Worm (Caenorhabditis elegans) whole organism, late embryonic: ENCODE measurements around the gene F29A7.4.

Experiments
- C08G9.2 ChIP-seq: sonication (generic microtip); optimal IDR thresholded peaks from 2 replicates; lab custom pipeline; 2016; ENCODE audit warnings: mild to moderate bottlenecking, missing genetic modification characterization, moderate library complexity, missing compliant biosample characterization
- C38D4.7 ChIP-seq: fragments of 200-800 bp; sonication (Bioruptor generic); optimal IDR thresholded peaks from 2 replicates; lab custom pipeline; 2018; ENCODE audit warnings: mild to moderate bottlenecking, missing genetic modification characterization, moderate library complexity, missing compliant biosample characterization
- F13H6.1 ChIP-seq: sonication (generic microtip); optimal IDR thresholded peaks from 2 replicates; lab custom pipeline; 2016; ENCODE audit warnings: missing genetic modification characterization, missing compliant biosample characterization
- K02D7.2 ChIP-seq: sonication (generic microtip); optimal IDR thresholded peaks from 2 replicates; lab custom pipeline; 2017; ENCODE audit warnings: mild to moderate bottlenecking, missing genetic modification characterization, missing compliant biosample characterization
- T23F11.4 ChIP-seq: fragments of 200-800 bp; sonication (Bioruptor generic); optimal IDR thresholded peaks from 2 replicates; lab custom pipeline; 2018; ENCODE audit warnings: mild to moderate bottlenecking, missing genetic modification characterization, missing compliant biosample characterization
- Y22D7AL.16 ChIP-seq: sonication (generic microtip); optimal IDR thresholded peaks from 2 replicates; lab custom pipeline; 2016; ENCODE audit warnings: missing genetic modification characterization, missing compliant biosample characterization
- ahr-1 ChIP-seq: sonication (generic microtip); optimal IDR thresholded peaks from 2 replicates; lab custom pipeline; 2016; ENCODE audit warnings: missing genetic modification characterization, missing compliant biosample characterization
- ama-1 ChIP-seq: fragments of 150-350 bp; optimal IDR thresholded peaks from 2 replicates; lab custom pipeline; 2014
- ceh-14 ChIP-seq: sonication (generic microtip); optimal IDR thresholded peaks from 2 replicates; lab custom pipeline; 2016; ENCODE audit warnings: missing genotype, missing genetic modification characterization, missing compliant biosample characterization
- ceh-18 ChIP-seq: sonication (generic microtip); optimal IDR thresholded peaks from 2 replicates; lab custom pipeline; 2016; ENCODE audit warnings: missing genetic modification characterization, missing compliant biosample characterization
- ceh-19 ChIP-seq: fragments of 200-800 bp; sonication (Bioruptor generic); optimal IDR thresholded peaks from 2 replicates; lab custom pipeline; 2018; ENCODE audit warnings: mild to moderate bottlenecking, missing genetic modification characterization, missing compliant biosample characterization
- ceh-2 ChIP-seq: sonication (generic microtip); optimal IDR thresholded peaks from 2 replicates; lab custom pipeline; 2016; ENCODE audit warnings: missing genotype, missing genetic modification characterization, missing compliant biosample characterization
- ceh-24 ChIP-seq: sonication (generic microtip); optimal IDR thresholded peaks from 2 replicates; lab custom pipeline; 2016; ENCODE audit warnings: mild to moderate bottlenecking, missing genetic modification characterization, missing compliant biosample characterization
- ceh-31 ChIP-seq: sonication (generic microtip); optimal IDR thresholded peaks from 2 replicates; lab custom pipeline; 2016; ENCODE audit warnings: missing genetic modification characterization, missing compliant biosample characterization
- ceh-34 ChIP-seq: sonication (generic microtip); optimal IDR thresholded peaks from 2 replicates; lab custom pipeline; 2016; ENCODE audit warnings: mild to moderate bottlenecking, missing genetic modification characterization, missing compliant biosample characterization
- ceh-45 ChIP-seq: fragments of 200-800 bp; sonication (Bioruptor generic); IDR thresholded peaks from 2 replicates; pipeline ENCODE4 v1.3.6; 2022; ENCODE audit warnings: missing genetic modification reagents, missing genetic modification characterization, missing compliant biosample characterization
- ceh-48 ChIP-seq: sonication (generic microtip); optimal IDR thresholded peaks from 2 replicates; lab custom pipeline; 2016; ENCODE audit warnings: missing genetic modification characterization, inconsistent platforms, missing compliant biosample characterization
- che-1 ChIP-seq: sonication (generic microtip); optimal IDR thresholded peaks from 2 replicates; lab custom pipeline; 2016; ENCODE audit warnings: mild to moderate bottlenecking, missing genetic modification characterization, missing compliant biosample characterization
- dmd-4 ChIP-seq: sonication (generic microtip); optimal IDR thresholded peaks from 2 replicates; lab custom pipeline; 2016; ENCODE audit warnings: borderline replicate concordance, missing genetic modification characterization, missing compliant biosample characterization
- dve-1 ChIP-seq: sonication (generic microtip); optimal IDR thresholded peaks from 2 replicates; lab custom pipeline; 2017; ENCODE audit warnings: antibody characterized with exemption, mild to moderate bottlenecking, missing genetic modification characterization, missing compliant biosample characterization
- elt-2 ChIP-seq: sonication (generic microtip); optimal IDR thresholded peaks from 2 replicates; lab custom pipeline; 2016; ENCODE audit warnings: missing genetic modification reagents, missing genetic modification characterization, missing compliant biosample characterization
- ets-4 ChIP-seq: sonication (generic microtip); optimal IDR thresholded peaks from 2 replicates; lab custom pipeline; 2016; ENCODE audit warnings: missing genetic modification characterization, missing compliant biosample characterization
- fax-1 ChIP-seq: sonication (generic microtip); optimal IDR thresholded peaks from 2 replicates; lab custom pipeline; 2016; ENCODE audit warnings: missing genotype, missing genetic modification characterization, missing compliant biosample characterization
- fkh-10 ChIP-seq: fragments of 150-350 bp; optimal IDR thresholded peaks from 2 replicates; lab custom pipeline; 2014; ENCODE audit warnings: missing biosample characterization, missing genetic modification reagents, missing genetic modification characterization
- fkh-6 ChIP-seq: sonication (generic microtip); optimal IDR thresholded peaks from 2 replicates; lab custom pipeline; 2016; ENCODE audit warnings: missing genetic modification characterization, missing compliant biosample characterization
- gmeb-2 ChIP-seq: sonication (generic microtip); optimal IDR thresholded peaks from 2 replicates; lab custom pipeline; 2016; ENCODE audit warnings: missing genetic modification characterization, inconsistent platforms, missing compliant biosample characterization
- hlh-13 ChIP-seq: fragments of 200-800 bp; sonication (Bioruptor generic); optimal IDR thresholded peaks from 2 replicates; lab custom pipeline; 2018; ENCODE audit warnings: mild to moderate bottlenecking, missing genetic modification characterization, missing compliant biosample characterization
- hlh-15 ChIP-seq: sonication (generic microtip); optimal IDR thresholded peaks from 2 replicates; lab custom pipeline; 2016; ENCODE audit warnings: missing genetic modification characterization, missing compliant biosample characterization
- hlh-30 ChIP-seq: sonication (generic microtip); optimal IDR thresholded peaks from 2 replicates; lab custom pipeline; 2017; ENCODE audit warnings: antibody characterized with exemption, missing genetic modification characterization, missing compliant biosample characterization; ENCODE audit not compliant: insufficient read depth
- hlh-8 ChIP-seq: sonication (generic microtip); optimal IDR thresholded peaks from 2 replicates; lab custom pipeline; 2016; ENCODE audit warnings: missing genotype, missing genetic modification characterization, missing compliant biosample characterization
- lin-11 ChIP-seq: fragments of 200-800 bp; sonication (Bioruptor generic); optimal IDR thresholded peaks from 2 replicates; lab custom pipeline; 2018; ENCODE audit warnings: mild to moderate bottlenecking, missing genetic modification characterization, missing compliant biosample characterization
- mec-3 ChIP-seq: sonication (generic microtip); optimal IDR thresholded peaks from 2 replicates; lab custom pipeline; 2016; ENCODE audit warnings: borderline replicate concordance, missing genetic modification characterization, missing compliant biosample characterization
- nfya-1 ChIP-seq: sonication (generic microtip); optimal IDR thresholded peaks from 2 replicates; lab custom pipeline; 2017; ENCODE audit warnings: missing genetic modification characterization, mild to moderate bottlenecking, missing compliant biosample characterization, antibody characterized with exemption, moderate library complexity
- nhr-11 ChIP-seq: fragments of 150-350 bp; optimal IDR thresholded peaks from 2 replicates; lab custom pipeline; 2014; ENCODE audit warnings: missing biosample characterization, missing genetic modification characterization
- pag-3 ChIP-seq: sonication (generic microtip); optimal IDR thresholded peaks from 2 replicates; lab custom pipeline; 2016; ENCODE audit warnings: missing compliant biosample characterization, missing genetic modification characterization, borderline replicate concordance
- pha-2 ChIP-seq: sonication (generic microtip); optimal IDR thresholded peaks from 2 replicates; lab custom pipeline; 2017; ENCODE audit warnings: mild to moderate bottlenecking, missing genetic modification characterization, missing compliant biosample characterization
- pha-4 ChIP-seq: fragments of 150-350 bp; optimal IDR thresholded peaks from 2 replicates; lab custom pipeline; 2018; ENCODE audit warnings: missing biosample characterization, missing genetic modification reagents, missing genetic modification characterization
- pqm-1 ChIP-seq: sonication (generic microtip); optimal IDR thresholded peaks from 2 replicates; lab custom pipeline; 2016; ENCODE audit warnings: missing genetic modification characterization, missing compliant biosample characterization
- rnt-1 ChIP-seq: sonication (generic microtip); optimal IDR thresholded peaks from 2 replicates; lab custom pipeline; 2016; ENCODE audit warnings: missing genetic modification characterization, missing compliant biosample characterization
- sdc-2 ChIP-seq: sonication (generic microtip); optimal IDR thresholded peaks from 2 replicates; lab custom pipeline; 2016; ENCODE audit warnings: missing genotype, missing genetic modification characterization, missing compliant biosample characterization
- sox-2 ChIP-seq: fragments of 200-800 bp; sonication (Bioruptor generic); IDR thresholded peaks from 2 replicates; pipeline ENCODE4 v1.3.6; 2022; ENCODE audit warnings: missing genetic modification reagents, missing genetic modification characterization, missing compliant biosample characterization
- sox-4 ChIP-seq: sonication (generic microtip); optimal IDR thresholded peaks from 2 replicates; lab custom pipeline; 2017; ENCODE audit warnings: mild to moderate bottlenecking, missing genetic modification characterization, inconsistent platforms, missing compliant biosample characterization
- tbx-2 ChIP-seq: sonication (generic microtip); optimal IDR thresholded peaks from 2 replicates; lab custom pipeline; 2016; ENCODE audit warnings: missing genetic modification characterization, missing compliant biosample characterization
- tbx-7 ChIP-seq: sonication (generic microtip); optimal IDR thresholded peaks from 2 replicates; lab custom pipeline; 2016; ENCODE audit warnings: missing genotype, missing genetic modification characterization, missing compliant biosample characterization
- ttx-3 ChIP-seq: sonication (generic microtip); optimal IDR thresholded peaks from 2 replicates; lab custom pipeline; 2016; ENCODE audit warnings: missing genetic modification reagents, missing genetic modification characterization, missing compliant biosample characterization
- unc-3 ChIP-seq, 2 experiments: fragments of 200-800 bp in 1 of 2; sonication (Bioruptor generic) in 1 of 2; sonication (generic microtip) in 1 of 2; conservative IDR thresholded peaks in 1 of 2; optimal IDR thresholded peaks in 1 of 2; 2 replicates each; pipeline versions ENCODE4 v1.3.6 to Lab custom; 2016 to 2022; ENCODE audit warnings: missing compliant biosample characterization in 2 of 2, missing genetic modification characterization in 2 of 2, missing genetic modification reagents in 1 of 2
- unc-42 ChIP-seq: sonication (generic microtip); optimal IDR thresholded peaks from 2 replicates; lab custom pipeline; 2016; ENCODE audit warnings: missing genotype, missing genetic modification characterization, missing compliant biosample characterization
- unc-55 ChIP-seq: sonication (generic microtip); optimal IDR thresholded peaks from 2 replicates; lab custom pipeline; 2017; ENCODE audit warnings: missing biosample characterization, missing genetic modification reagents, missing genetic modification characterization
- unc-86 ChIP-seq: sonication (generic microtip); optimal IDR thresholded peaks from 2 replicates; lab custom pipeline; 2016; ENCODE audit warnings: missing genetic modification characterization, missing compliant biosample characterization
- zip-5 ChIP-seq: sonication (generic microtip); optimal IDR thresholded peaks from 2 replicates; lab custom pipeline; 2016; ENCODE audit warnings: missing genetic modification characterization, missing compliant biosample characterization
- ztf-16 ChIP-seq: sonication (generic microtip); optimal IDR thresholded peaks from 2 replicates; lab custom pipeline; 2017; ENCODE audit warnings: missing genetic modification characterization, missing compliant biosample characterization

The F29A7.4 gene

DNA sequence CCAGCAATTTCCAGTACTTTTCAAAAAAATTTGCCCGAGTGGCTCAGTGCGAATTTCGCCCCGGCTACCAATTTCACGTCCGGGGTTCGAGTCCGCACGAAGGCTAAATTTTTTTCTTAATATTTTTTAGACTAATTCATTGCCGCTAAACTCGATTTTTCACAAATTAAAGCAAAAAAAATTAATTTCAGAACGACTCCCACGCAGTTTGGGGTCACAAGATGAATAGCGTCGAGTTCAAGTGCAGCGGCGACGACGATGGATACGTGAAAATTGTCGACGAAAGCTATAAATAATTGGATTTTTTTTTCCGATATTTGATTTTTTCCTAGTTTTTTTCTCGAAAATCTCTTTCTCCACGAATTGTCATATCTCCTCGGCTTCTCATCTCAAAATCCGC lies 1.5 kb downstream of the F29A7.4 start:
- TF ChIP-seq pha-4 (tag; lab: Kevin White, UChicago) (no peak), ceh-19 (no peak), Y22D7AL.16 (tag; lab: Kevin White, UChicago) (no peak), lin-11 (tag; lab: Kevin White, UChicago) (no peak), pqm-1 (no peak), ztf-16 (tag; lab: Kevin White, UChicago) (no peak), pag-3 (no peak), F13H6.1 (tag; lab: Kevin White, UChicago) (no peak), hlh-30 (tag; lab: Kevin White, UChicago) (no peak), ceh-45 (GFP tag; lab: Robert Waterston, UW) (no peak), unc-55 (GFP tag; lab: Kevin White, UChicago) (no peak), C08G9.2 (tag; lab: Kevin White, UChicago) (no peak)

DNA sequence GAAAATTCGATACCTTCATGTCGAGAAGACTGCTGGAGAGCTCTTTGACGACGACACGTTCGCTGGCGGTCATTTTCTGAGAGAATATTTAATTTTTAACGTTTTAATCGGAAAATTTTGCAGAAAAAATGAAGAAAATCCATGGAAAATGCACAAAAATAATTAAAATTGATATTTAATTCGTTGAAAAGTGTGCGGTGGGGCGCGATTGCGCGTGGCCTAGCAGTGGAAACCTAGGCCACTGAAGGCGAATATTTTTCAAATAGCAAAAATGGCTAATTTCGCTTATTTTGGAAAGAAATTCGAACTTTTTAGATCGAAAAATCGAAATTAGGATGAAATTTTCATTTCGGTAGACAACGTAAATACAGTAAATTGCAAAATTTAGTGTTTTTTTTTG lies 2.7 kb downstream of the F29A7.4 start, which contains the start of gene F29A7.6:
TSS of gene F29A7.6 (minus strand) at position 76 of the 400 bp plus-strand sequence.
- TF ChIP-seq ttx-3 (tag; lab: Kevin White, UChicago), result no peak
- no peak for TF ChIP-seq dve-1 (tag; lab: Kevin White, UChicago)
- no peak for TF ChIP-seq K02D7.2 (tag; lab: Kevin White, UChicago)
- TF ChIP-seq zip-5 (tag; lab: Kevin White, UChicago), result peak; percentile 51
- TF ChIP-seq hlh-13 (GFP tag; lab: Kevin White, UChicago), result no peak
- no peak for TF ChIP-seq sox-2
- TF ChIP-seq ceh-14 (tag; lab: Kevin White, UChicago), result peak; percentile 69
- no peak for TF ChIP-seq ceh-48 (tag; lab: Kevin White, UChicago)
- no peak for TF ChIP-seq nhr-11 (tag; lab: Kevin White, UChicago)
- TF ChIP-seq ceh-31 (tag; lab: Kevin White, UChicago), result peak; percentile 85
- TF ChIP-seq gmeb-2 (tag; lab: Kevin White, UChicago), result no peak
- TF ChIP-seq ceh-18 (tag; lab: Kevin White, UChicago), result no peak
- TF ChIP-seq ceh-2 (tag; lab: Kevin White, UChicago), result peak; percentile 75
- TF ChIP-seq sdc-2 (tag; lab: Kevin White, UChicago), result no peak
- TF ChIP-seq unc-42 (tag; lab: Kevin White, UChicago), result peak; percentile 81
- TF ChIP-seq mec-3 (tag; lab: Kevin White, UChicago), result no peak
- TF ChIP-seq sox-4 (tag; lab: Kevin White, UChicago), result no peak
- no peak for TF ChIP-seq elt-2 (tag; lab: Kevin White, UChicago)
- TF ChIP-seq rnt-1, result no peak
- peak; percentile 24 for TF ChIP-seq nfya-1
- no peak for TF ChIP-seq ahr-1 (tag; lab: Kevin White, UChicago)
- TF ChIP-seq hlh-15 (tag; lab: Kevin White, UChicago), result no peak
- TF ChIP-seq T23F11.4 (GFP tag; lab: Kevin White, UChicago), result no peak
- no peak for TF ChIP-seq ceh-24 (tag; lab: Kevin White, UChicago)
- peak; percentile 2 for TF ChIP-seq che-1 (tag; lab: Kevin White, UChicago)
- TF ChIP-seq dmd-4 (tag; lab: Kevin White, UChicago), result no peak
- TF ChIP-seq ztf-16 (tag; lab: Kevin White, UChicago), result no peak
- no peak for TF ChIP-seq fkh-6 (tag; lab: Kevin White, UChicago)
- TF ChIP-seq unc-86 (tag; lab: Kevin White, UChicago), result no peak
- peak; percentile 81 for TF ChIP-seq C08G9.2 (tag; lab: Kevin White, UChicago)
- TF ChIP-seq pqm-1, result no peak
- TF ChIP-seq C38D4.7 (GFP tag; lab: Kevin White, UChicago), result no peak
- no peak for TF ChIP-seq pha-2 (tag; lab: Kevin White, UChicago)
- TF ChIP-seq tbx-7, result peak; percentile 68
- TF ChIP-seq hlh-8 (tag; lab: Kevin White, UChicago), result no peak
- TF ChIP-seq unc-3 (GFP tag; conservative IDR thresholded peaks at IDR 0.05; lab: Robert Waterston, UW), result no peak
- no peak for TF ChIP-seq unc-3 (tag; optimal IDR thresholded peaks at IDR 0.05; lab: Kevin White, UChicago)
- TF ChIP-seq ets-4 (tag; lab: Kevin White, UChicago), result peak; percentile 68
- no peak for TF ChIP-seq fkh-10 (GFP tag; lab: Kevin White, UChicago)
- no peak for TF ChIP-seq Y22D7AL.16 (tag; lab: Kevin White, UChicago)
- TF ChIP-seq ama-1, result no peak
- TF ChIP-seq ceh-34 (tag; lab: Kevin White, UChicago), result peak; percentile 43
- peak; percentile 2 for TF ChIP-seq F13H6.1 (tag; lab: Kevin White, UChicago)
- peak; percentile 77 for TF ChIP-seq tbx-2 (tag; lab: Kevin White, UChicago)
- no peak for TF ChIP-seq pha-4 (tag; lab: Kevin White, UChicago)
- TF ChIP-seq fax-1 (tag; lab: Kevin White, UChicago), result peak; percentile 32
